Fruit fly (Drosophila melanogaster) whole organism, embryonic: ENCODE data around the gene ImpL1.

ENCODE experiments used
- Dad ChIP-seq: fragments of 200-800 bp; sonication (Bioruptor generic); optimal IDR thresholded peaks from 3 replicates; lab custom pipeline; 2016; ENCODE audit warnings: missing biosample characterization, missing genetic modification characterization
- chn ChIP-seq: fragments of 200-800 bp; sonication (Bioruptor generic); optimal IDR thresholded peaks from 2 replicates; lab custom pipeline; 2016; ENCODE audit warnings: missing biosample characterization, missing genetic modification characterization

DNA sequence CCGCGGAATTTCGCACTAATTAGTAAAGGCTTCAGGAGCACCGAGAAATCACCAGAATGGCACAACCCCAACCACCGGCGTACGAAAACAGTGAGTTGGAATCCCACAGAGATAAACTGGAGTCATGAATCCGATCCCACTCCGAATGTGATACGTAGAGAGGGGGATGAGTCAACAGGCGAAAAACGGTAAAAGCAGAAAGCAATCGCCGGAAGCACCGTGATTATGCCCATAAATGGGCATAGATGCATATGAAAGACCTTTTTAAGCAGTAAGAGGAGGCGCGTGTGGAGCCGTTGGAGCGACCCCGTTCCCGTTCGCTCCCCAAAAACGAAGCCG, 30.3 kb downstream of the ImpL1 start:
- no peak for TF ChIP-seq chn (GFP tag; lab: Kevin White, UChicago)
- TF ChIP-seq Dad (GFP tag; lab: Kevin White, UChicago), result no peak
